Fruit fly (Drosophila melanogaster) whole organism, adult: Measurements from ENCODE around the gene Pi3K21B.

Experiments used
- CG33017 ChIP-seq: fragments of 200-800 bp; sonication (Bioruptor generic); optimal IDR thresholded peaks from 2 replicates; lab custom pipeline; 2018; ENCODE audit warnings: missing biosample characterization, mild to moderate bottlenecking, missing genetic modification characterization, moderate library complexity
- Mnt ChIP-seq: fragments of 200-800 bp; sonication (Bioruptor generic); optimal IDR thresholded peaks from 2 replicates; lab custom pipeline; 2016; ENCODE audit warnings: missing biosample characterization, mild to moderate bottlenecking, missing genetic modification characterization
- bab1 ChIP-seq: fragments of 200-800 bp; sonication (Bioruptor generic); optimal IDR thresholded peaks from 3 replicates; lab custom pipeline; 2019; ENCODE audit warnings: missing biosample characterization, mild to moderate bottlenecking, missing genetic modification characterization, moderate library complexity
- cic ChIP-seq: fragments of 200-800 bp; sonication (Bioruptor generic); optimal IDR thresholded peaks from 2 replicates; lab custom pipeline; 2017; ENCODE audit warnings: missing biosample characterization, mild to moderate bottlenecking, missing genetic modification characterization, moderate library complexity
- cnc ChIP-seq, 2 experiments: fragments of >200 bp; optimal IDR thresholded peaks; 2 replicates each; lab custom pipeline; 2017
- ovo ChIP-seq: fragments of 200-800 bp; sonication (Bioruptor generic); optimal IDR thresholded peaks from 2 replicates; lab custom pipeline; 2016; ENCODE audit warnings: missing biosample characterization, missing genetic modification characterization
- toe ChIP-seq: fragments of 200-800 bp; sonication (Bioruptor generic); optimal IDR thresholded peaks from 2 replicates; lab custom pipeline; 2016; ENCODE audit warnings: missing biosample characterization, missing genetic modification characterization

DNA sequence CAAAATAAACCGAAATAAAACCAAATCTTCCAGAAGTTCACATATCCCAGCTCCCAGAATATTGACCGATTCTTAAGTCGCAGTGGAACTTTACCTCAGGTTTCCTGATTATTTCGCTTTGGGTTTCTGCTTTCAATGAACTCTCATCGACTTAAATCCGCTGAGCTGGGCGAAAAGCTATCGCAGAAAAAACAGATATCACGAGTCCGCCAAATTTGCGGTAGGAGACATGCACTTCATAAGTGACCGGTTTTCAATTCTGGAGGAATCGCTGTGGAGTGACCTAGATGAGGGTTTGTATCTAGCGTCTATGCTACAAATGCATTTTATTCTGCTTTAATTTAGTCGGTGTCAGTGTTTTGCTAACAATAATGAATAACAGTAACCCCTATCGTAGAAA, 7.5 kb downstream of the Pi3K21B start:
- TF ChIP-seq bab1 (GFP tag; lab: Kevin White, UChicago), result no peak
- no peak for TF ChIP-seq CG33017
- no peak for TF ChIP-seq ovo (GFP tag; lab: Kevin White, UChicago)
- TF ChIP-seq toe (GFP tag; lab: Kevin White, UChicago), result no peak
- TF ChIP-seq cnc (optimal IDR thresholded peaks at IDR 0.05; lab: Kevin White, UChicago), result no peak
- no peak for TF ChIP-seq Mnt (GFP tag; lab: Kevin White, UChicago)
- no peak for TF ChIP-seq cic
